Worm (Caenorhabditis elegans) whole organism, L3 larva: ENCODE data around the gene ccm-3.

Source experiments
- R02D3.7 ChIP-seq: fragments of 150-350 bp; optimal IDR thresholded peaks from 2 replicates; lab custom pipeline; 2014; ENCODE audit warnings: missing biosample characterization, missing genetic modification characterization
- ZK546.5 ChIP-seq: sonication (generic microtip); optimal IDR thresholded peaks from 2 replicates; lab custom pipeline; 2017; ENCODE audit warnings: missing biosample characterization, missing genetic modification characterization
- aly-2 ChIP-seq: fragments of 150-350 bp; optimal IDR thresholded peaks from 2 replicates; lab custom pipeline; 2014; ENCODE audit warnings: missing biosample characterization, missing genetic modification characterization
- ama-1 ChIP-seq: fragments of 150-350 bp; optimal IDR thresholded peaks from 2 replicates; lab custom pipeline; 2018
- ceh-16 ChIP-seq: sonication (generic microtip); optimal IDR thresholded peaks from 2 replicates; lab custom pipeline; 2017; ENCODE audit warnings: missing biosample characterization, missing genetic modification characterization
- ceh-28 ChIP-seq: fragments of 150-350 bp; optimal IDR thresholded peaks from 2 replicates; lab custom pipeline; 2014; ENCODE audit warnings: missing biosample characterization, missing genetic modification reagents, missing genetic modification characterization
- ceh-82 ChIP-seq: fragments of 150-350 bp; optimal IDR thresholded peaks from 2 replicates; lab custom pipeline; 2014; ENCODE audit warnings: missing biosample characterization, missing genetic modification characterization
- ceh-9 ChIP-seq: sonication (generic microtip); optimal IDR thresholded peaks from 2 replicates; lab custom pipeline; 2018; ENCODE audit warnings: missing biosample characterization, missing genetic modification characterization
- daf-12 ChIP-seq: fragments of 150-350 bp; optimal IDR thresholded peaks from 2 replicates; lab custom pipeline; 2014; ENCODE audit warnings: missing biosample characterization, missing genetic modification reagents, missing genetic modification characterization
- elt-1 ChIP-seq: fragments of 150-350 bp; optimal IDR thresholded peaks from 2 replicates; lab custom pipeline; 2014; ENCODE audit warnings: missing biosample characterization, missing genetic modification characterization
- elt-2 ChIP-seq: sonication (generic microtip); optimal IDR thresholded peaks from 2 replicates; lab custom pipeline; 2016; ENCODE audit warnings: missing genetic modification reagents, mild to moderate bottlenecking, missing genetic modification characterization, missing compliant biosample characterization
- elt-3 ChIP-seq, 3 experiments: fragments of 150-350 bp in 1 of 3; sonication (generic microtip) in 2 of 3; optimal IDR thresholded peaks; 2 replicates in 2 of 3; 4 replicates in 1 of 3; lab custom pipeline; 2014 to 2017; ENCODE audit warnings: missing biosample characterization in 3 of 3, missing genetic modification characterization in 3 of 3
- fkh-2 ChIP-seq: fragments of 150-350 bp; optimal IDR thresholded peaks from 2 replicates; lab custom pipeline; 2014; ENCODE audit warnings: missing biosample characterization, missing genetic modification reagents, missing genetic modification characterization
- fos-1 ChIP-seq: fragments of 150-350 bp; optimal IDR thresholded peaks from 2 replicates; lab custom pipeline; 2014; ENCODE audit warnings: missing biosample characterization, missing genetic modification characterization
- hmg-11 ChIP-seq: sonication (generic microtip); optimal IDR thresholded peaks from 2 replicates; lab custom pipeline; 2016; ENCODE audit warnings: missing genetic modification characterization, missing compliant biosample characterization
- jun-1 ChIP-seq: fragments of 150-350 bp; optimal IDR thresholded peaks from 2 replicates; lab custom pipeline; 2014; ENCODE audit warnings: missing biosample characterization, missing genetic modification reagents, missing genetic modification characterization
- lin-15B ChIP-seq: fragments of 150-350 bp; optimal IDR thresholded peaks from 2 replicates; lab custom pipeline; 2014; ENCODE audit warnings: missing biosample characterization, missing genetic modification characterization
- lin-39 ChIP-seq: fragments of 150-350 bp; optimal IDR thresholded peaks from 2 replicates; lab custom pipeline; 2018; ENCODE audit warnings: missing biosample characterization, missing genetic modification reagents, missing genetic modification characterization
- lsy-12 ChIP-seq: sonication (generic microtip); optimal IDR thresholded peaks from 2 replicates; lab custom pipeline; 2016; ENCODE audit warnings: mild to moderate bottlenecking, missing genetic modification characterization, missing compliant biosample characterization
- mdl-1 ChIP-seq: fragments of 150-350 bp; optimal IDR thresholded peaks from 2 replicates; lab custom pipeline; 2014; ENCODE audit warnings: missing biosample characterization, missing genetic modification characterization
- mml-1 ChIP-seq: fragments of 150-350 bp; sonication (generic microtip); optimal IDR thresholded peaks from 3 replicates; lab custom pipeline; 2014; ENCODE audit warnings: missing biosample characterization, missing genetic modification characterization
- nfya-1 ChIP-seq: sonication (generic microtip); optimal IDR thresholded peaks from 2 replicates; lab custom pipeline; 2017; ENCODE audit warnings: missing genetic modification characterization, mild to moderate bottlenecking, missing compliant biosample characterization, antibody characterized with exemption, moderate library complexity; ENCODE audit not compliant: insufficient read depth
- nhr-11 ChIP-seq: fragments of 150-350 bp; optimal IDR thresholded peaks from 2 replicates; lab custom pipeline; 2014; ENCODE audit warnings: missing biosample characterization, missing genetic modification characterization
- nhr-12 ChIP-seq: fragments of 150-350 bp; optimal IDR thresholded peaks from 2 replicates; lab custom pipeline; 2014; ENCODE audit warnings: missing biosample characterization, missing genetic modification characterization
- nhr-23 ChIP-seq: fragments of 150-350 bp; optimal IDR thresholded peaks from 2 replicates; lab custom pipeline; 2014; ENCODE audit warnings: missing biosample characterization, missing genetic modification reagents, missing genetic modification characterization
- nhr-237 ChIP-seq: fragments of 150-350 bp; optimal IDR thresholded peaks from 2 replicates; lab custom pipeline; 2014; ENCODE audit warnings: missing biosample characterization, missing genetic modification characterization
- nhr-67 ChIP-seq: fragments of 150-350 bp; optimal IDR thresholded peaks from 2 replicates; lab custom pipeline; 2014; ENCODE audit warnings: missing biosample characterization, missing genetic modification characterization
- nhr-77 ChIP-seq: fragments of 150-350 bp; optimal IDR thresholded peaks from 2 replicates; lab custom pipeline; 2014; ENCODE audit warnings: missing biosample characterization, missing genetic modification characterization
- pha-4 ChIP-seq: fragments of 150-350 bp; optimal IDR thresholded peaks from 2 replicates; lab custom pipeline; 2014; ENCODE audit warnings: missing biosample characterization, missing genetic modification reagents, missing genetic modification characterization
- pqm-1 ChIP-seq: fragments of 150-350 bp; optimal IDR thresholded peaks from 2 replicates; lab custom pipeline; 2017; ENCODE audit warnings: missing biosample characterization, missing genetic modification characterization, inconsistent platforms
- snpc-4 ChIP-seq: fragments of 150-350 bp; optimal IDR thresholded peaks from 2 replicates; lab custom pipeline; 2014; ENCODE audit warnings: missing biosample characterization, missing genetic modification characterization
- tbx-2 ChIP-seq: sonication (generic microtip); optimal IDR thresholded peaks from 2 replicates; lab custom pipeline; 2016; ENCODE audit warnings: mild to moderate bottlenecking, missing genetic modification characterization, missing compliant biosample characterization
- unc-39 ChIP-seq: sonication (generic microtip); optimal IDR thresholded peaks from 4 replicates; lab custom pipeline; 2017; ENCODE audit warnings: missing biosample characterization, missing genetic modification characterization
- unc-62 ChIP-seq: fragments of 150-350 bp; sonication (generic microtip); optimal IDR thresholded peaks from 4 replicates; lab custom pipeline; 2014; ENCODE audit warnings: missing biosample characterization, missing genetic modification reagents, missing genetic modification characterization
- zag-1 ChIP-seq: fragments of 150-350 bp; optimal IDR thresholded peaks from 2 replicates; lab custom pipeline; 2014; ENCODE audit warnings: missing biosample characterization, missing genetic modification characterization
- ztf-11 ChIP-seq: fragments of 150-350 bp; optimal IDR thresholded peaks from 2 replicates; lab custom pipeline; 2014; ENCODE audit warnings: missing biosample characterization, missing genetic modification characterization
- ztf-4 ChIP-seq: fragments of 150-350 bp; optimal IDR thresholded peaks from 2 replicates; lab custom pipeline; 2014; ENCODE audit warnings: missing biosample characterization, missing genetic modification characterization

The ccm-3 gene

ce11 chrII:10607238-10607961 lies at the start of gene ccm-3:
Gene ccm-3 (minus strand): TSS chrII:10607275.
- TF ChIP-seq jun-1 (tag; lab: Kevin White, UChicago) (no peak), daf-12 (tag; lab: Kevin White, UChicago) (no peak), hmg-11 (tag; lab: Kevin White, UChicago) (peak; percentile 1), pqm-1 (no peak), snpc-4 (tag; lab: Kevin White, UChicago) (no peak), lin-15B (tag; lab: Kevin White, UChicago) (peak; percentile 72), mdl-1 (tag; lab: Kevin White, UChicago) (no peak), elt-3 (tag; optimal IDR thresholded peaks at IDR 0.05; lab: Kevin White, UChicago) (no peak), nfya-1 (tag; lab: Kevin White, UChicago) (peak; percentile 31), ceh-28 (no peak), ceh-16 (tag; lab: Kevin White, UChicago) (no peak), nhr-11 (tag; lab: Kevin White, UChicago) (no peak), tbx-2 (tag; lab: Kevin White, UChicago) (no peak), ztf-4 (tag; lab: Kevin White, UChicago) (no peak), zag-1 (no peak), unc-39 (tag; lab: Kevin White, UChicago) (no peak), ztf-11 (tag; lab: Kevin White, UChicago) (no peak), nhr-77 (no peak), ZK546.5 (no peak), nhr-12 (tag; lab: Kevin White, UChicago) (no peak), unc-62 (GFP tag; lab: Kevin White, UChicago) (no peak), lsy-12 (tag; lab: Kevin White, UChicago) (no peak), nhr-237 (tag; lab: Kevin White, UChicago) (no peak), ama-1 (lab: Kevin White, UChicago) (no peak), nhr-23 (tag; lab: Kevin White, UChicago) (peak; percentile 5), pha-4 (peak; percentile 80), fkh-2 (tag; lab: Kevin White, UChicago) (no peak), elt-2 (tag; lab: Kevin White, UChicago) (peak; percentile 43), elt-1 (tag; lab: Kevin White, UChicago) (no peak), R02D3.7 (tag; lab: Kevin White, UChicago) (no peak), ceh-82 (tag; lab: Kevin White, UChicago) (no peak)

ce11 chrII:10656395-10656794 lies 49.3 kb upstream of the ccm-3 start:
- TF ChIP-seq elt-2 (tag; lab: Kevin White, UChicago) (peak; percentile 58), zag-1 (no peak)

DNA sequence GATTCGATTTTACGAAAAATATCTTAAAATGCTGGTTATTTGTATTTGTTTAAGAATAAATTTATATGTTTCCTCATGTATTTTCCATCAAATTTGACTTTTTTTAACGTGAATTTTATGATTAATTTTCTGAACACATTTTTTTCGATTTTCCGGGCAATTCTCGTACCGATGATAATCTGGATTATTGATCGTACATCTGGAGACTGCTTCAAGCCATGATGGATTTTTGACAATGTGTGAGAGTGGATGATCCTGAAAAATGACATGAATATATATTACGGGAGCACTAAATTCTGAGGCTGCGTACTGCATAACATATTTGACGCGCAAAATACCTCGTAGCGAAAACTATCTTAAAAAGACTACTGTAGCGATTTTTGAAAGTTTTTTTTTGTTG lies 47.4 kb upstream of the ccm-3 start:
- TF ChIP-seq aly-2 (tag; lab: Kevin White, UChicago) (no peak), ceh-82 (tag; lab: Kevin White, UChicago) (no peak), jun-1 (tag; lab: Kevin White, UChicago) (no peak), hmg-11 (tag; lab: Kevin White, UChicago) (no peak), zag-1 (no peak), elt-1 (tag; lab: Kevin White, UChicago) (no peak), ztf-11 (tag; lab: Kevin White, UChicago) (no peak), nhr-23 (tag; lab: Kevin White, UChicago) (no peak), ceh-9 (no peak), mdl-1 (tag; lab: Kevin White, UChicago) (no peak), nhr-67 (tag; lab: Kevin White, UChicago) (no peak), mml-1 (tag; lab: Kevin White, UChicago) (no peak), unc-39 (tag; lab: Kevin White, UChicago) (no peak), elt-2 (tag; lab: Kevin White, UChicago) (no peak), nhr-237 (tag; lab: Kevin White, UChicago) (no peak), elt-3 (tag; optimal IDR thresholded peaks at IDR 0.05; lab: Kevin White, UChicago) (no peak), nhr-11 (tag; lab: Kevin White, UChicago) (no peak), fos-1 (tag; lab: Kevin White, UChicago) (no peak), fkh-2 (tag; lab: Kevin White, UChicago) (no peak), lin-39 (no peak)
